Fruit fly (Drosophila melanogaster) whole organism, prepupa: ENCODE results near the gene Nedd8.

Experiments used
- CG11762 ChIP-seq: fragments of 200-800 bp; sonication (Bioruptor generic); optimal IDR thresholded peaks from 3 replicates; lab custom pipeline; 2016; ENCODE audit warnings: missing biosample characterization, missing genetic modification characterization; ENCODE audit not compliant: insufficient read depth
- CG15336 ChIP-seq: fragments of 200-800 bp; sonication (Bioruptor generic); IDR thresholded peaks from 2 replicates; pipeline ENCODE4 v1.3.6; 2022; ENCODE audit warnings: missing biosample characterization, missing genetic modification characterization
- CG3919 ChIP-seq: fragments of 200-800 bp; sonication (Bioruptor generic); optimal IDR thresholded peaks from 3 replicates; lab custom pipeline; 2016; ENCODE audit warnings: missing biosample characterization, missing genetic modification characterization
- CG6276 ChIP-seq: fragments of 200-800 bp; sonication (Bioruptor generic); optimal IDR thresholded peaks from 2 replicates; lab custom pipeline; 2017; ENCODE audit warnings: missing biosample characterization, mild to moderate bottlenecking, missing genetic modification characterization
- CG6792 ChIP-seq: fragments of 200-800 bp; sonication (Bioruptor generic); optimal IDR thresholded peaks from 3 replicates; lab custom pipeline; 2016; ENCODE audit warnings: missing biosample characterization, missing genetic modification characterization
- CG8119 ChIP-seq: fragments of 200-800 bp; sonication (Bioruptor generic); IDR thresholded peaks from 3 replicates; pipeline ENCODE4 v1.3.6; 2022; ENCODE audit warnings: missing biosample characterization, missing genetic modification characterization
- Eip78C ChIP-seq: fragments of 200-800 bp; sonication (Bioruptor generic); peaks from one replicate; lab custom pipeline; 2016; ENCODE audit warnings: missing biosample characterization, missing genetic modification characterization
- dac ChIP-seq: fragments of 200-800 bp; sonication (Bioruptor generic); optimal IDR thresholded peaks from 2 replicates; lab custom pipeline; 2017; ENCODE audit warnings: missing biosample characterization, mild to moderate bottlenecking, missing genetic modification characterization
- dsx ChIP-seq: fragments of 200-800 bp; optimal IDR thresholded peaks from 3 replicates; lab custom pipeline; 2019; ENCODE audit warnings: missing biosample characterization, mild to moderate bottlenecking, missing genetic modification characterization, moderate library complexity; ENCODE audit not compliant: poor library complexity, severe bottlenecking
- spab ChIP-seq: fragments of 200-800 bp; sonication (Bioruptor generic); optimal IDR thresholded peaks from 2 replicates; lab custom pipeline; 2017; ENCODE audit warnings: missing biosample characterization, mild to moderate bottlenecking, missing genetic modification characterization, missing genetic modification reagents

- TF ChIP-seq spab (GFP tag; lab: Kevin White, UChicago) (no peak), Eip78C (GFP tag; lab: Kevin White, UChicago) (peak; percentile 31), dsx (GFP tag; lab: Kevin White, UChicago) (no peak), dac (no peak), CG15336 (GFP tag; lab: Robert Waterston, UW) (peak; percentile 31; the same call in 1 of the 2 replicates), CG11762 (GFP tag; lab: Kevin White, UChicago) (no peak), CG6276 (GFP tag; lab: Kevin White, UChicago) (no peak), CG8119 (no peak), CG3919 (GFP tag; lab: Kevin White, UChicago) (no peak), CG6792 (no peak)
Measured at dm6 chr2L:18965367-18966213, 14.0 kb upstream of the Nedd8 start.
